Worm (Caenorhabditis elegans) whole organism, L2 larva: Measurements from ENCODE around the gene ccep-97.

ENCODE experiments used
- F13H6.1 ChIP-seq: sonication (generic microtip); optimal IDR thresholded peaks from 2 replicates; lab custom pipeline; 2016; ENCODE audit warnings: missing genetic modification characterization, missing compliant biosample characterization
- R02D3.7 ChIP-seq: fragments of 150-350 bp; optimal IDR thresholded peaks from 2 replicates; lab custom pipeline; 2014; ENCODE audit warnings: missing biosample characterization, missing genetic modification characterization
- Y55F3AM.14 ChIP-seq: fragments of 200-800 bp; sonication (Bioruptor generic); optimal IDR thresholded peaks from 2 replicates; lab custom pipeline; 2018; ENCODE audit warnings: mild to moderate bottlenecking, missing genetic modification characterization, missing compliant biosample characterization
- alr-1 ChIP-seq: fragments of 150-350 bp; optimal IDR thresholded peaks from 2 replicates; lab custom pipeline; 2014; ENCODE audit warnings: missing biosample characterization, missing genetic modification characterization
- ama-1 ChIP-seq: fragments of 150-350 bp; optimal IDR thresholded peaks from 2 replicates; lab custom pipeline; 2018; ENCODE audit warnings: inconsistent platforms
- ceh-16 ChIP-seq: fragments of 150-350 bp; optimal IDR thresholded peaks from 2 replicates; lab custom pipeline; 2014; ENCODE audit warnings: missing biosample characterization, missing genetic modification characterization
- ceh-82 ChIP-seq: fragments of 150-350 bp; optimal IDR thresholded peaks from 2 replicates; lab custom pipeline; 2014; ENCODE audit warnings: missing biosample characterization, missing genetic modification characterization
- fos-1 ChIP-seq: fragments of 150-350 bp; optimal IDR thresholded peaks from 2 replicates; lab custom pipeline; 2014; ENCODE audit warnings: missing biosample characterization, missing genetic modification characterization
- gmeb-1 ChIP-seq: fragments of 150-350 bp; optimal IDR thresholded peaks from 2 replicates; lab custom pipeline; 2014; ENCODE audit warnings: missing biosample characterization, missing genetic modification characterization
- lin-11 ChIP-seq: fragments of 150-350 bp; sonication (generic microtip); optimal IDR thresholded peaks from 2 replicates; lab custom pipeline; 2014; ENCODE audit warnings: missing biosample characterization, missing genetic modification characterization, inconsistent platforms, mixed read lengths
- lin-39 ChIP-seq: fragments of 150-350 bp; optimal IDR thresholded peaks from 2 replicates; lab custom pipeline; 2014; ENCODE audit warnings: missing biosample characterization, missing genetic modification reagents, missing genetic modification characterization
- lsy-2 ChIP-seq, 2 experiments: fragments of 150-350 bp in 1 of 2; sonication (generic microtip) in 1 of 2; optimal IDR thresholded peaks; 2 replicates each; lab custom pipeline; 2014 to 2017; ENCODE audit warnings: missing biosample characterization in 2 of 2, missing genetic modification characterization in 2 of 2
- mab-5 ChIP-seq: fragments of 150-350 bp; optimal IDR thresholded peaks from 2 replicates; lab custom pipeline; 2014; ENCODE audit warnings: missing biosample characterization, missing genetic modification characterization
- mdl-1 ChIP-seq, 2 experiments: fragments of 150-350 bp in 1 of 2; sonication (generic microtip) in 1 of 2; optimal IDR thresholded peaks; 2 replicates each; lab custom pipeline; 2017; ENCODE audit warnings: missing biosample characterization in 2 of 2, missing genetic modification characterization in 2 of 2
- nhr-11 ChIP-seq: fragments of 150-350 bp; optimal IDR thresholded peaks from 2 replicates; lab custom pipeline; 2014; ENCODE audit warnings: missing biosample characterization, missing genetic modification characterization
- nhr-129 ChIP-seq: fragments of 150-350 bp; optimal IDR thresholded peaks from 2 replicates; lab custom pipeline; 2014; ENCODE audit warnings: missing biosample characterization, missing genetic modification characterization
- nhr-21 ChIP-seq: fragments of 150-350 bp; optimal IDR thresholded peaks from 2 replicates; lab custom pipeline; 2014; ENCODE audit warnings: missing biosample characterization, missing genetic modification characterization
- nhr-23 ChIP-seq: fragments of 150-350 bp; optimal IDR thresholded peaks from 2 replicates; lab custom pipeline; 2014; ENCODE audit warnings: missing biosample characterization, missing genetic modification reagents, missing genetic modification characterization
- nhr-237 ChIP-seq: fragments of 150-350 bp; optimal IDR thresholded peaks from 2 replicates; lab custom pipeline; 2014; ENCODE audit warnings: missing biosample characterization, missing genetic modification characterization
- nhr-25 ChIP-seq: fragments of 150-350 bp; sonication (generic microtip); optimal IDR thresholded peaks from 3 replicates; lab custom pipeline; 2014; ENCODE audit warnings: missing biosample characterization, missing genetic modification characterization
- nhr-6 ChIP-seq: fragments of 150-350 bp; optimal IDR thresholded peaks from 2 replicates; lab custom pipeline; 2014; ENCODE audit warnings: missing biosample characterization, missing genetic modification characterization
- nhr-77 ChIP-seq: fragments of 150-350 bp; optimal IDR thresholded peaks from 2 replicates; lab custom pipeline; 2014; ENCODE audit warnings: missing biosample characterization, missing genetic modification characterization
- sem-4 ChIP-seq: fragments of 150-350 bp; optimal IDR thresholded peaks from 2 replicates; lab custom pipeline; 2014; ENCODE audit warnings: missing biosample characterization, missing genetic modification reagents, missing genetic modification characterization
- skn-1 ChIP-seq: sonication (generic microtip); optimal IDR thresholded peaks from 2 replicates; lab custom pipeline; 2017; ENCODE audit warnings: missing biosample characterization, missing genetic modification characterization
- sma-3 ChIP-seq: sonication (generic microtip); optimal IDR thresholded peaks from 2 replicates; lab custom pipeline; 2016; ENCODE audit warnings: missing genetic modification reagents, missing genetic modification characterization, missing compliant biosample characterization
- sma-9 ChIP-seq, 2 experiments: fragments of 150-350 bp in 1 of 2; sonication (generic microtip) in 1 of 2; optimal IDR thresholded peaks; 2 replicates each; lab custom pipeline; 2014 to 2016; ENCODE audit warnings: missing genetic modification characterization in 2 of 2, mild to moderate bottlenecking in 1 of 2, missing biosample characterization in 1 of 2, missing compliant biosample characterization in 1 of 2, missing genetic modification reagents in 1 of 2, moderate library complexity in 1 of 2
- snpc-4 ChIP-seq: fragments of 150-350 bp; optimal IDR thresholded peaks from 2 replicates; lab custom pipeline; 2014; ENCODE audit warnings: missing biosample characterization, missing genetic modification characterization
- unc-39 ChIP-seq: fragments of 150-350 bp; optimal IDR thresholded peaks from 2 replicates; lab custom pipeline; 2014; ENCODE audit warnings: missing biosample characterization, missing genetic modification characterization
- unc-55 ChIP-seq: fragments of 150-350 bp; sonication (generic microtip); optimal IDR thresholded peaks from 3 replicates; lab custom pipeline; 2014; ENCODE audit warnings: missing biosample characterization, missing genetic modification reagents, missing genetic modification characterization
- zag-1 ChIP-seq: fragments of 150-350 bp; optimal IDR thresholded peaks from 2 replicates; lab custom pipeline; 2014; ENCODE audit warnings: missing biosample characterization, missing genetic modification characterization
- ztf-11 ChIP-seq: sonication (generic microtip); optimal IDR thresholded peaks from 2 replicates; lab custom pipeline; 2017; ENCODE audit warnings: missing biosample characterization, missing genetic modification characterization

The ccep-97 gene

DNA sequence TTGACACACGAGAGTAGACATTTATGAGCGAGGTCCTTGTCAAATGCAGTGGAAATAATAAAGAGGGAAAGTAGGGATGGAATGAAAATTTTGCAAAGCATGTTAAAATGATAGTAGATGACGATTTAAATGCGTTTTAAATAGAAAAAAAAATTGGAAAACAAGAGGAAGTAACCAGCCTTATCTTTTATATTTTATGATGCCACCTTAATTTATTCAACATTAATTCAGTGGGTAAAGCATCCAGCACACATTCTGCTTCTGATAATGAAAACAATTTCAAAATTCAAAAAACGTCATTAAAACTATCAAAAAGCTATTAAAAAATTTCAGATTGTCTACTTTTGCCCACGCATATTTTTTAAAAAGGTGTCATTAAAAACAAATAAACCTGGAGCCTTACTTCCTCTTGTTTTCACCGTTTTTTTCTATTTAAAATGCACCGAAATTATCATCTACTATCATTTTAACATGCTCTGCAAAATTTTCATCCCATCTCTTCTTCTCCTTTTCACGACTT is 33.1 kb downstream of the ccep-97 start, which contains the start of the genes Y60C6A.2 and Y60C6A.3:
Y60C6A.2 (minus strand) TSS at position 101 of the 520 bp plus-strand sequence.
Y60C6A.3 (plus strand) TSS at position 470 of the 520 bp plus-strand sequence.
- TF ChIP-seq nhr-11 (tag; lab: Kevin White, UChicago) (no peak), ceh-82 (tag; lab: Kevin White, UChicago) (no peak), nhr-6 (tag; lab: Kevin White, UChicago) (no peak), nhr-23 (tag; lab: Kevin White, UChicago) (no peak), ceh-16 (no peak), Y55F3AM.14 (GFP tag; lab: Kevin White, UChicago) (no peak)

DNA sequence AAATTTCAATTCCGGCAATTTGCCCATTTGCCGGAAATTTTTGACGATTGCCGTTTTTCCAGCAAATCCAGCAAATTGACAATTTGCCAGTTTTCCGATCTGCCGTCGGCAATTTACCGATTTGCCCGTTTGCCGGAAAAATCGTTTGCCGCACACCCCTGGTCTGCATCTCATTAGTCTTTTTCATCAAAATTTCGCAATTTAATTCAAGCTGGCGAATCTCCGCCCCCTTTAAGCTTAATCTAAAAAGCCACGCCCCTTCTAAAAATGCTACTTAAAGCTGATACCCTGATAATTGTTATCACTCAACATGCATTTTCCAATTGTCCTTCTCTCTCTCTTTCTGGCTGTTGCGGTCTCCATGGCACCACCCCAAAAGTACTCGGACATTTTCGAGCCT is 35.1 kb downstream of the ccep-97 start, which contains the start of gene Y60C6A.1:
Y60C6A.1 (plus strand) TSS at position 301 of the 400 bp plus-strand sequence.
- TF ChIP-seq nhr-237 (tag; lab: Kevin White, UChicago) (no peak), ceh-16 (no peak), alr-1 (no peak), ceh-82 (tag; lab: Kevin White, UChicago) (no peak), nhr-77 (no peak), snpc-4 (tag; lab: Kevin White, UChicago) (no peak), nhr-25 (tag; lab: Kevin White, UChicago) (no peak)
- TF ChIP-seq, all 48 proteins: peak for 0

DNA sequence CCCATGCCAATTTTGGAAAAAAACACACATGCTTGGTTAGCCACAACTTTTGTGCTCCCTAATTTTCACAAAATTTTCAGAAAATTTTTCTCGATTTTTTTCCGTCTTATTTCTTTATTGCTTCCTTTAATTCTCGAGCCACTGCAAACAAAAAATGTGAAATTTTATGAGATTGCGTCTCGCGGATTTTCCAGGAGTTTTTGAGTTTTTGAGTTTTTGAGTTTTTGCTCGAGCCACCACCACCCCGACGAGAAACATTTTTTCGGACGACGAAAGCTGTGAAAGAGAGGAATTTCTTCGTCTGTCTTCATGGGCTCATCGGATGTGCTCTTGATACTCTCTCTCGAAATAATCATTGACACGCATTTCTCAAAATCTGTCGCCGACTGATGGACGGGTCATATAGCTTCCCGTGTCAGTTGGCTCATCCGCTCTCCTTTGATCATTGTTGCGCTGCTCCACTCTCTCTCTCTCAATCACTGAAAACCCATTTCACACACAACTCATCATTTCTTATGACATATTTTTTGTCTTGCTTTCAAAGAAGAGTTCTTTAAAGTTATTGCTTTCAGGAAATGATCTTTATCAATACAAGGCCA is 41.0 kb downstream of the ccep-97 start, which contains the start of gene C18G1.1:
C18G1.1 (plus strand) TSS at position 573 of the 599 bp plus-strand sequence.
- TF ChIP-seq lsy-2 (tag; optimal IDR thresholded peaks at IDR 0.05; lab: Kevin White, UChicago) (no peak), sma-3 (GFP tag; lab: Kevin White, UChicago) (no peak), F13H6.1 (tag; lab: Kevin White, UChicago) (peak; percentile 11), nhr-21 (tag; lab: Kevin White, UChicago) (no peak), alr-1 (no peak), mab-5 (no peak), ama-1 (lab: Kevin White, UChicago) (no peak), sma-9 (GFP tag; optimal IDR thresholded peaks at IDR 0.05; lab: Kevin White, UChicago) (peak; percentile 33), sma-9 (tag; optimal IDR thresholded peaks at IDR 0.05; lab: Kevin White, UChicago) (no peak), gmeb-1 (tag; lab: Kevin White, UChicago) (no peak), nhr-129 (tag; lab: Kevin White, UChicago) (peak; percentile 68), snpc-4 (tag; lab: Kevin White, UChicago) (no peak), Y55F3AM.14 (GFP tag; lab: Kevin White, UChicago) (no peak), lin-11 (no peak), skn-1 (tag; lab: Kevin White, UChicago) (no peak)

DNA sequence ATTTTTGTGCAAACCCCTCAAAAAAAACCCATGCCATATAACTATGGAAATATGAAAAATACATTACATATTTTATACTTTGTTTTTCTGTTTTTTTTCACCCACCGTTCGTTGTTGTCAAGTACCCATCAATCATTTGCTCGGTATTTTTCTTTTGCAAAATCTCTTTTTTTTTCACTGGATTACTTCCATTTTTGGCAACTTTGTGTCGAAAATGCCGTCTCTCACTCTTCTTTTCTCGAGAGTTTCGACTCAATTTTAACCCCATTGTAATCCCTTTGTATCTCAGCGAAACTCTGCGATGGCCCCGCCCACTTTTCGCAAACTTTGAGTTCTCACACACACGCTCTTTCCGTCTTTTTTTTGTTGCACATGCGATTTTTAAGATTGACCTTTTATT is 43.3 kb downstream of the ccep-97 start:
- TF ChIP-seq mab-5, result peak; percentile 78
- TF ChIP-seq unc-55 (GFP tag; lab: Kevin White, UChicago), result peak; percentile 74
- peak; percentile 97 for TF ChIP-seq Y55F3AM.14 (GFP tag; lab: Kevin White, UChicago)
- no peak for TF ChIP-seq lin-39 (tag; lab: Kevin White, UChicago)

DNA sequence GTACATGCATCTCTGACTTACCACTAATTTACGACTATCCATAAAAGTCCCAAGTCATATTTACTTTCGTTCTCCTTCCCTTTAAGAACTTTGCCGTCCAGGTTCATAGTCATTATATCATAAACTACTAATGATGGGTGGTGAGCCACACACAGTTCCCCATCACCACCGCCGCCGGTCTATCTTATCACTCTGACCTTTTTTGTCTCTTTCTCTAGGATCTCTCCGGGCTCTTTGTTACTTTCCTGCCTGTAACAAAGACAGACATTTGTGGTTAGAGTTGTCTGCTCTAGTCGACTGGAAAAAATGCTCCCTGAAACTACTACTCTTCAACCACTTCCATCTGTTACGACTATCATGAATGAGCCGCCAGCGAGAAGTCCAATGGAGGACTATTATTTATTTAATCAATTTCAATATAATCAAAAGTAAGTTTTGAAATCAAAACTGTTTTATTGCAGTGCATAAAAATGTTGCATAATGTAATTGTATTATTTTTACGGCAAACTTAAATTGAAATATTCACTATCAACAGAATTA is 48.0 kb downstream of the ccep-97 start, which contains the start of gene elt-7:
elt-7 (plus strand) TSS at position 263 of the 540 bp plus-strand sequence.
- TF ChIP-seq ama-1 (lab: Kevin White, UChicago) (no peak), fos-1 (tag; lab: Kevin White, UChicago) (peak; percentile 50)

DNA sequence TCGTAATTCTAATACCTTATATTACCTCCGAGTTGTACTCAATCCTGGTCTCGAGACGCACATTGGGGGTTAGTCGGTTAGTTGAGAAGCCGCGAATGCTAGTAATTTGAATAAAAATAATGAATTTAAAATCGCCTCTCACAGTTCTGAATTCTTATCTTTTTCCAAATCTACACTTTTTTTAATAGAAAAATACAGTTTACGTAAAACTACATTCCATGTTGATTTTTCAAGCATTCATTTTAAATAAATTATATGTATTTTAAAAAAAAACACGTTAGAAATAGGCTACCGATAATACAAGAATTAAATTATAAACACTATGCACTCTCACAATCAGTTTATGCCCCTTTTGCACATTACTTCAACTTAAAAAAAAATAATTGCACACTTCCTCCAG is 48.8 kb downstream of the ccep-97 start, which contains the start of gene C18G1.9:
C18G1.9 (minus strand) TSS at position 101 of the 400 bp plus-strand sequence.
- TF ChIP-seq nhr-237 (tag; lab: Kevin White, UChicago) (no peak), R02D3.7 (no peak), F13H6.1 (tag; lab: Kevin White, UChicago) (no peak), mdl-1 (tag; optimal IDR thresholded peaks at IDR 0.05; lab: Kevin White, UChicago) (no peak), nhr-25 (tag; lab: Kevin White, UChicago) (no peak), sem-4 (tag; lab: Kevin White, UChicago) (no peak), zag-1 (tag; lab: Kevin White, UChicago) (no peak), gmeb-1 (tag; lab: Kevin White, UChicago) (no peak), fos-1 (tag; lab: Kevin White, UChicago) (no peak), unc-39 (tag; lab: Kevin White, UChicago) (no peak), ztf-11 (tag; lab: Kevin White, UChicago) (no peak), sma-3 (GFP tag; lab: Kevin White, UChicago) (no peak)
